Fruit fly (Drosophila melanogaster): ENCODE measurements around the gene Cfp1.

dm6 chrX:9282783-9283289, 10.1 kb upstream of the Cfp1 start, which contains the start of gene c11.1:
- TF ChIP-seq Hr38 (GFP tag; optimal IDR thresholded peaks at IDR 0.05) (no peak), CG11902 (GFP tag; optimal IDR thresholded peaks at IDR 0.05) (no peak), CG8319 (GFP tag; optimal IDR thresholded peaks at IDR 0.05) (no peak), ss (GFP tag; optimal IDR thresholded peaks at IDR 0.05) (no peak)

Measured in whole organism, prepupa.